Fruit fly (Drosophila melanogaster) whole organism, embryonic: ENCODE results near the gene Agpat4.

ENCODE experiments used
- BEAF-32 ChIP-seq: fragments of 200-800 bp; sonication (Bioruptor generic); optimal IDR thresholded peaks from 3 replicates; lab custom pipeline; 2017; ENCODE audit warnings: missing biosample characterization, missing genetic modification characterization, mild to moderate bottlenecking, moderate library complexity, missing genetic modification reagents
- Bgb ChIP-seq: fragments of 200-800 bp; sonication (Bioruptor generic); IDR thresholded peaks from 2 replicates; pipeline ENCODE4 v1.3.6; 2022; ENCODE audit warnings: missing biosample characterization, missing genetic modification characterization; ENCODE audit not compliant: partially characterized antibody
- CG10366 ChIP-seq: fragments of 200-800 bp; sonication (Bioruptor generic); IDR thresholded peaks from 2 replicates; pipeline ENCODE4 v1.3.6; 2022; ENCODE audit warnings: missing biosample characterization, missing genetic modification characterization
- CG11398 ChIP-seq: fragments of 200-800 bp; sonication (Bioruptor generic); optimal IDR thresholded peaks from 2 replicates; lab custom pipeline; 2016; ENCODE audit warnings: missing biosample characterization, missing genetic modification characterization
- CG11504 ChIP-seq: fragments of 200-800 bp; sonication (Bioruptor generic); optimal IDR thresholded peaks from 3 replicates; lab custom pipeline; 2019; ENCODE audit warnings: missing biosample characterization, mild to moderate bottlenecking, missing genetic modification characterization, moderate library complexity
- CG11560 ChIP-seq: fragments of 200-800 bp; sonication (Bioruptor generic); IDR thresholded peaks from 3 replicates; pipeline ENCODE4 v1.3.6; 2022; ENCODE audit warnings: missing biosample characterization, missing genetic modification characterization
- CG12744 ChIP-seq: fragments of 200-800 bp; sonication (Bioruptor generic); optimal IDR thresholded peaks from 2 replicates; lab custom pipeline; 2016; ENCODE audit warnings: missing biosample characterization, missing genetic modification characterization
- CG12942 ChIP-seq: fragments of 200-800 bp; sonication (Bioruptor generic); optimal IDR thresholded peaks from 3 replicates; lab custom pipeline; 2016; ENCODE audit warnings: missing biosample characterization, missing genetic modification characterization
- CG13123 ChIP-seq: fragments of 200-800 bp; sonication (Bioruptor generic); optimal IDR thresholded peaks from 2 replicates; lab custom pipeline; 2016; ENCODE audit warnings: missing biosample characterization, missing genetic modification characterization
- CG13624 ChIP-seq: fragments of 200-800 bp; sonication (Bioruptor generic); optimal IDR thresholded peaks from 2 replicates; lab custom pipeline; 2016; ENCODE audit warnings: missing biosample characterization, missing genetic modification characterization
- CG15011 ChIP-seq: fragments of 200-800 bp; sonication (Bioruptor generic); optimal IDR thresholded peaks from 3 replicates; lab custom pipeline; 2018; ENCODE audit warnings: missing biosample characterization, mild to moderate bottlenecking, missing genetic modification characterization
- CG15601 ChIP-seq: fragments of 200-800 bp; sonication (Bioruptor generic); optimal IDR thresholded peaks from 3 replicates; lab custom pipeline; 2019; ENCODE audit warnings: missing biosample characterization, mild to moderate bottlenecking, missing genetic modification characterization, moderate library complexity
- CG31441 ChIP-seq: fragments of 200-800 bp; sonication (Bioruptor generic); IDR thresholded peaks from 2 replicates; pipeline ENCODE4 v1.3.6; 2022; ENCODE audit warnings: missing biosample characterization, missing genetic modification characterization
- CG6654 ChIP-seq: fragments of 200-800 bp; sonication (Bioruptor generic); optimal IDR thresholded peaks from 2 replicates; lab custom pipeline; 2017; ENCODE audit warnings: missing biosample characterization, mild to moderate bottlenecking, missing genetic modification characterization
- CG7357 ChIP-seq: fragments of 200-800 bp; sonication (Bioruptor generic); IDR thresholded peaks from 3 replicates; pipeline ENCODE4 v1.3.6; 2022; ENCODE audit warnings: missing biosample characterization, missing genetic modification characterization
- CG8089 ChIP-seq: fragments of 200-800 bp; sonication (Bioruptor generic); optimal IDR thresholded peaks from 3 replicates; lab custom pipeline; 2016; ENCODE audit warnings: missing biosample characterization, missing genetic modification characterization
- CG9609 ChIP-seq: fragments of 200-800 bp; sonication (Bioruptor generic); optimal IDR thresholded peaks from 3 replicates; lab custom pipeline; 2016; ENCODE audit warnings: missing biosample characterization, missing genetic modification characterization
- CkIIα-i1 ChIP-seq: fragments of 200-800 bp; sonication (Bioruptor generic); IDR thresholded peaks from 2 replicates; pipeline ENCODE4 v1.3.6; 2022; ENCODE audit warnings: missing biosample characterization, missing genetic modification characterization
- CrebB ChIP-seq: fragments of 200-800 bp; sonication (Bioruptor generic); optimal IDR thresholded peaks from 3 replicates; lab custom pipeline; 2018; ENCODE audit warnings: missing biosample characterization, mild to moderate bottlenecking, missing genetic modification characterization
- Dref ChIP-seq: fragments of 200-800 bp; sonication (Bioruptor generic); IDR thresholded peaks from 2 replicates; pipeline ENCODE4 v1.3.6; 2022; ENCODE audit warnings: missing biosample characterization, missing genetic modification characterization
- ERR ChIP-seq: fragments of 200-800 bp; sonication (Bioruptor generic); optimal IDR thresholded peaks from 2 replicates; lab custom pipeline; 2016; ENCODE audit warnings: missing biosample characterization, missing genetic modification characterization
- Ets97D ChIP-seq: fragments of 200-800 bp; sonication (Bioruptor generic); optimal IDR thresholded peaks from 3 replicates; lab custom pipeline; 2016; ENCODE audit warnings: missing biosample characterization, missing genetic modification characterization
- Fer1 ChIP-seq: fragments of 200-800 bp; sonication (Bioruptor generic); optimal IDR thresholded peaks from 2 replicates; lab custom pipeline; 2017; ENCODE audit warnings: missing biosample characterization, mild to moderate bottlenecking, missing genetic modification characterization
- H2.0 ChIP-seq: fragments of 200-800 bp; sonication (Bioruptor generic); IDR thresholded peaks from 2 replicates; pipeline ENCODE4 v1.3.6; 2022; ENCODE audit warnings: missing biosample characterization, missing genetic modification characterization
- HLH4C ChIP-seq: fragments of 200-800 bp; sonication (Bioruptor generic); IDR thresholded peaks from 3 replicates; pipeline ENCODE4 v1.3.6; 2022; ENCODE audit warnings: missing biosample characterization, missing genetic modification characterization; ENCODE audit not compliant: partially characterized antibody
- HLH54F ChIP-seq: fragments of 200-800 bp; sonication (Bioruptor generic); optimal IDR thresholded peaks from 3 replicates; lab custom pipeline; 2016; ENCODE audit warnings: missing biosample characterization, missing genetic modification characterization
- Hr78 ChIP-seq, 2 experiments: fragments of 200-800 bp in 1 of 2; fragments of >200 bp in 1 of 2; sonication (Bioruptor generic) in 1 of 2; optimal IDR thresholded peaks; 2 replicates each; lab custom pipeline; 2017 to 2019; ENCODE audit warnings: missing biosample characterization in 2 of 2, missing genetic modification characterization in 2 of 2, mild to moderate bottlenecking in 1 of 2, moderate library complexity in 1 of 2
- MESR4 ChIP-seq: fragments of 200-800 bp; sonication (Bioruptor generic); optimal IDR thresholded peaks from 2 replicates; lab custom pipeline; 2018; ENCODE audit warnings: missing biosample characterization, mild to moderate bottlenecking, missing genetic modification characterization, moderate library complexity
- Spps ChIP-seq: fragments of 200-800 bp; sonication (Bioruptor generic); optimal IDR thresholded peaks from 2 replicates; lab custom pipeline; 2018; ENCODE audit warnings: missing biosample characterization, mild to moderate bottlenecking, missing genetic modification characterization
- Sry-β ChIP-seq: fragments of 200-800 bp; sonication (Bioruptor generic); optimal IDR thresholded peaks from 2 replicates; lab custom pipeline; 2018; ENCODE audit warnings: missing biosample characterization, mild to moderate bottlenecking, missing genetic modification characterization, moderate library complexity
- Taf1 ChIP-seq: fragments of 200-800 bp; sonication (Bioruptor generic); IDR thresholded peaks from 2 replicates; pipeline ENCODE4 v1.3.6; 2022; ENCODE audit warnings: missing biosample characterization, missing genetic modification characterization
- chinmo ChIP-seq: fragments of 200-800 bp; sonication (Bioruptor generic); IDR thresholded peaks from 4 replicates; pipeline ENCODE4 v1.3.6; 2022; ENCODE audit warnings: missing biosample characterization, missing genetic modification characterization; ENCODE audit not compliant: partially characterized antibody
- crc ChIP-seq: fragments of 200-800 bp; sonication (Bioruptor generic); optimal IDR thresholded peaks from 2 replicates; lab custom pipeline; 2016; ENCODE audit warnings: missing biosample characterization, missing genetic modification characterization
- eyg ChIP-seq: fragments of 200-800 bp; sonication (Bioruptor generic); optimal IDR thresholded peaks from 3 replicates; lab custom pipeline; 2016; ENCODE audit warnings: missing biosample characterization, missing genetic modification characterization
- fd96Cb ChIP-seq: fragments of 200-800 bp; sonication (Bioruptor generic); optimal IDR thresholded peaks from 2 replicates; lab custom pipeline; 2018; ENCODE audit warnings: missing biosample characterization, mild to moderate bottlenecking, missing genetic modification characterization, moderate library complexity
- fu2 ChIP-seq: fragments of 200-800 bp; sonication (Bioruptor generic); optimal IDR thresholded peaks from 2 replicates; lab custom pipeline; 2016; ENCODE audit warnings: missing biosample characterization, missing genetic modification characterization
- ham ChIP-seq: fragments of 200-800 bp; sonication (Bioruptor generic); IDR thresholded peaks from 2 replicates; pipeline ENCODE4 v1.3.6; 2022; ENCODE audit warnings: missing biosample characterization, missing genetic modification characterization
- hb ChIP-seq: fragments of 200-800 bp; sonication (Bioruptor generic); IDR thresholded peaks from 3 replicates; pipeline ENCODE4 v1.3.6; 2022; ENCODE audit warnings: missing biosample characterization, missing genetic modification characterization; ENCODE audit not compliant: partially characterized antibody
- hth ChIP-seq: fragments of >200 bp; optimal IDR thresholded peaks from 2 replicates; lab custom pipeline; 2017; ENCODE audit warnings: inconsistent platforms
- ind ChIP-seq: fragments of 200-800 bp; sonication (Bioruptor generic); optimal IDR thresholded peaks from 3 replicates; lab custom pipeline; 2016; ENCODE audit warnings: missing biosample characterization, missing genetic modification characterization
- nmo ChIP-seq: fragments of 200-800 bp; sonication (Bioruptor generic); optimal IDR thresholded peaks from 2 replicates; lab custom pipeline; 2018; ENCODE audit warnings: missing biosample characterization, mild to moderate bottlenecking, missing genetic modification characterization, moderate library complexity
- odd ChIP-seq: fragments of 200-800 bp; sonication (Bioruptor generic); optimal IDR thresholded peaks from 2 replicates; lab custom pipeline; 2017; ENCODE audit warnings: missing biosample characterization, mild to moderate bottlenecking, missing genetic modification characterization
- onecut ChIP-seq: fragments of 200-800 bp; sonication (Bioruptor generic); IDR thresholded peaks from 2 replicates; pipeline ENCODE4 v1.3.6; 2022; ENCODE audit warnings: missing biosample characterization, missing genetic modification characterization
- sens ChIP-seq: fragments of 200-800 bp; sonication (Bioruptor generic); peaks from one replicate; lab custom pipeline; 2016; ENCODE audit warnings: missing biosample characterization, missing genetic modification characterization
- slp2 ChIP-seq: fragments of 200-800 bp; sonication (Bioruptor generic); optimal IDR thresholded peaks from 2 replicates; lab custom pipeline; 2016; ENCODE audit warnings: missing biosample characterization, missing genetic modification characterization
- tap ChIP-seq: fragments of 200-800 bp; optimal IDR thresholded peaks from 3 replicates; lab custom pipeline; 2019; ENCODE audit warnings: missing biosample characterization, mild to moderate bottlenecking, missing genetic modification characterization, moderate library complexity
- trh ChIP-seq: fragments of 200-800 bp; sonication (Bioruptor generic); optimal IDR thresholded peaks from 2 replicates; lab custom pipeline; 2016; ENCODE audit warnings: missing biosample characterization, missing genetic modification characterization
- unc-4 ChIP-seq: fragments of 200-800 bp; sonication (Bioruptor generic); IDR thresholded peaks from 2 replicates; pipeline ENCODE4 v1.3.6; 2022; ENCODE audit warnings: missing biosample characterization, missing genetic modification characterization; ENCODE audit not compliant: partially characterized antibody
- z ChIP-seq: fragments of 200-800 bp; sonication (Bioruptor generic); IDR thresholded peaks from 3 replicates; pipeline ENCODE4 v1.3.6; 2022; ENCODE audit warnings: missing biosample characterization, missing genetic modification characterization

Gene Agpat4

dm6 chr3L:16377768-16378764 lies 3.3 kb downstream of the Agpat4 start, which contains the start of gene roq:
roq (minus strand) TSS chr3L:16378566.
- TF ChIP-seq hth (lab: Kevin White, UChicago) (no peak), unc-4 (GFP tag; lab: Robert Waterston, UW) (0 out of 2 replicates have a peak, but pooled peaks have one; percentile 32), crc (GFP tag; lab: Kevin White, UChicago) (no peak), CG31441 (GFP tag; lab: Robert Waterston, UW) (no peak), BEAF-32 (GFP tag; lab: Kevin White, UChicago) (peak; percentile 55), chinmo (GFP tag; lab: Robert Waterston, UW) (peak; percentile 72; the same call in 3 of the 4 replicates), CG11398 (GFP tag; lab: Kevin White, UChicago) (no peak), CG11560 (tag; lab: Robert Waterston, UW) (no peak), Hr78 (GFP tag; optimal IDR thresholded peaks at IDR 0.05; lab: Kevin White, UChicago) (no peak), CkIIα-i1 (GFP tag; lab: Robert Waterston, UW) (no peak), odd (GFP tag; lab: Kevin White, UChicago) (no peak), CG9609 (GFP tag; lab: Kevin White, UChicago) (no peak), Taf1 (GFP tag; lab: Robert Waterston, UW) (no peak), Bgb (GFP tag; lab: Robert Waterston, UW) (peak; percentile 67), nmo (GFP tag; lab: Kevin White, UChicago) (peak; percentile 57), ham (GFP tag; lab: Robert Waterston, UW) (no peak), Fer1 (GFP tag; lab: Kevin White, UChicago) (no peak), CG11504 (tag; lab: Kevin White, UChicago) (no peak), CG13624 (peak; percentile 12), Dref (peak; percentile 91), eyg (GFP tag; lab: Kevin White, UChicago) (no peak), CG13123 (no peak), HLH4C (peak; percentile 71), slp2 (GFP tag; lab: Kevin White, UChicago) (no peak), ind (no peak), sens (GFP tag; lab: Kevin White, UChicago) (peak; percentile 74), z (GFP tag; lab: Robert Waterston, UW) (no peak), H2.0 (GFP tag; lab: Robert Waterston, UW) (no peak), onecut (GFP tag; lab: Robert Waterston, UW) (no peak), CrebB (tag; lab: Kevin White, UChicago) (peak; percentile 14), CG10366 (GFP tag; lab: Robert Waterston, UW) (no peak), Spps (tag; lab: Kevin White, UChicago) (no peak), Ets97D (peak; percentile 70), HLH54F (GFP tag; lab: Kevin White, UChicago) (no peak), hb (GFP tag; lab: Robert Waterston, UW) (peak; percentile 49; the same call in 1 of the 3 replicates), ERR (GFP tag; lab: Kevin White, UChicago) (no peak), CG12942 (GFP tag; lab: Kevin White, UChicago) (no peak), CG7357 (no peak), fu2 (no peak), CG8089 (no peak), CG6654 (GFP tag; lab: Kevin White, UChicago) (no peak), CG15601 (tag; lab: Kevin White, UChicago) (peak; percentile 8), MESR4 (GFP tag; lab: Kevin White, UChicago) (peak; percentile 57), fd96Cb (tag; lab: Kevin White, UChicago) (no peak), tap (tag; lab: Kevin White, UChicago) (no peak), CG15011 (GFP tag; lab: Kevin White, UChicago) (no peak), trh (GFP tag; lab: Kevin White, UChicago) (no peak), CG12744 (GFP tag; lab: Kevin White, UChicago) (no peak), Sry-β (no peak)
